Fruit fly (Drosophila melanogaster): Measurements from ENCODE around the gene Wnt5.

The Wnt5 gene

dm6 chrX:18506639-18507528 is 1.7 kb upstream of the Wnt5 start (continued):
- TF ChIP-seq CG2120 (GFP tag; optimal IDR thresholded peaks at IDR 0.05): peak; percentile 80
- TF ChIP-seq ro (GFP tag; IDR thresholded peaks at IDR 0.05): peak; percentile 52; the same call in 1 of the 2 replicates
- peak; percentile 48; the same call in 1 of the 2 replicates for TF ChIP-seq Ravus (GFP tag; IDR thresholded peaks at IDR 0.05)
- peak; percentile 54 for TF ChIP-seq zen (tag; optimal IDR thresholded peaks at IDR 0.05)
- peak; percentile 81 for TF ChIP-seq CG10654 (GFP tag; optimal IDR thresholded peaks at IDR 0.05)
- TF ChIP-seq abd-A (tag; optimal IDR thresholded peaks at IDR 0.05): peak; percentile 57
- peak; percentile 65 for TF ChIP-seq CG15269 (tag; optimal IDR thresholded peaks at IDR 0.05)
- no peak for TF ChIP-seq CG10431 (GFP tag; optimal IDR thresholded peaks at IDR 0.05)
- TF ChIP-seq da (GFP tag; optimal IDR thresholded peaks at IDR 0.05): peak; percentile 25
- no peak for TF ChIP-seq hth (optimal IDR thresholded peaks at IDR 0.05)
- peak; percentile 84 for TF ChIP-seq CG33213 (GFP tag; optimal IDR thresholded peaks at IDR 0.05)
- peak; percentile 77 for TF ChIP-seq CG2199 (GFP tag; IDR thresholded peaks at IDR 0.05)
- peak; percentile 68 for TF ChIP-seq Bteb2 (GFP tag; optimal IDR thresholded peaks at IDR 0.05)
- peak; percentile 31 for TF ChIP-seq odd (GFP tag; optimal IDR thresholded peaks at IDR 0.05)
- peak; percentile 64 for TF ChIP-seq Camta (GFP tag; optimal IDR thresholded peaks at IDR 0.05)
- peak; percentile 50 for TF ChIP-seq eyg (GFP tag; optimal IDR thresholded peaks at IDR 0.05)
- TF ChIP-seq CG7745 (tag; optimal IDR thresholded peaks at IDR 0.05): no peak
- peak; percentile 60 for TF ChIP-seq CG9609 (GFP tag; optimal IDR thresholded peaks at IDR 0.05)
- TF ChIP-seq Doc3 (GFP tag; IDR thresholded peaks at IDR 0.05; ENCODE audit: partially characterized antibody): no peak
- peak; percentile 67; the same call in 1 of the 4 replicates for TF ChIP-seq chinmo (GFP tag; IDR thresholded peaks at IDR 0.05; ENCODE audit: partially characterized antibody)
- TF ChIP-seq CG4707 (GFP tag; optimal IDR thresholded peaks at IDR 0.05): peak; percentile 48
- peak; percentile 61 for TF ChIP-seq scrt (GFP tag; optimal IDR thresholded peaks at IDR 0.05)
- TF ChIP-seq Trl (optimal IDR thresholded peaks at IDR 0.05): no peak
- peak; percentile 86 for TF ChIP-seq Trl (GFP tag; optimal IDR thresholded peaks at IDR 0.05)
- no peak for TF ChIP-seq CG7271 (tag; optimal IDR thresholded peaks at IDR 0.05)
- TF ChIP-seq HLHmδ (GFP tag; optimal IDR thresholded peaks at IDR 0.05): no peak
- peak; percentile 81 for TF ChIP-seq lilli (GFP tag; optimal IDR thresholded peaks at IDR 0.05)
- TF ChIP-seq CG10321 (GFP tag; IDR thresholded peaks at IDR 0.05): peak; percentile 37; the same call in 1 of the 2 replicates
- peak; percentile 97 for TF ChIP-seq Med (GFP tag)
- peak; percentile 48 for TF ChIP-seq CG7987 (GFP tag; optimal IDR thresholded peaks at IDR 0.05)
- peak; percentile 72 for TF ChIP-seq CG10267 (tag; optimal IDR thresholded peaks at IDR 0.05)
- peak; percentile 90 for TF ChIP-seq stc (GFP tag; IDR thresholded peaks at IDR 0.05)
- TF ChIP-seq CG13775 (GFP tag; optimal IDR thresholded peaks at IDR 0.05): peak; percentile 68
- no peak for TF ChIP-seq Poxn (GFP tag; IDR thresholded peaks at IDR 0.05)
- peak in 1 of 2 experiments; percentile 58 for TF ChIP-seq Eip74EF (GFP tag; optimal IDR thresholded peaks at IDR 0.05)
- peak; percentile 46 for TF ChIP-seq CG16815 (GFP tag; optimal IDR thresholded peaks at IDR 0.05)
- no peak for TF ChIP-seq CG3995 (GFP tag; optimal IDR thresholded peaks at IDR 0.05)
- peak; percentile 60 for TF ChIP-seq CG13123 (GFP tag; optimal IDR thresholded peaks at IDR 0.05)
- peak; percentile 78 for TF ChIP-seq bab2 (GFP tag; optimal IDR thresholded peaks at IDR 0.05)
- TF ChIP-seq amos (GFP tag; IDR thresholded peaks at IDR 0.05; ENCODE audit: partially characterized antibody): no peak
- no peak for TF ChIP-seq yki (optimal IDR thresholded peaks at IDR 0.05)
- TF ChIP-seq mam (GFP tag; optimal IDR thresholded peaks at IDR 0.05): peak; percentile 60
- peak; percentile 76 to 81 for TF ChIP-seq dpn (GFP tag; optimal IDR thresholded peaks at IDR 0.05)
- TF ChIP-seq ssp (GFP tag; IDR thresholded peaks at IDR 0.05): peak; percentile 46
- no peak for TF ChIP-seq fd3F (GFP tag; optimal IDR thresholded peaks at IDR 0.05)
- no peak for TF ChIP-seq lov (optimal IDR thresholded peaks at IDR 0.05)
- TF ChIP-seq lov (GFP tag; IDR thresholded peaks at IDR 0.05): peak; percentile 87
- peak; percentile 78 for TF ChIP-seq CG2678 (tag; optimal IDR thresholded peaks at IDR 0.05)
- TF ChIP-seq Dip2 (GFP tag; IDR thresholded peaks at IDR 0.05): no peak

All from whole organism, embryonic.